Worm (Caenorhabditis elegans) whole organism, young adult: ENCODE data around the gene Y62F5A.10.

ENCODE experiments used
- B0019.2 ChIP-seq: fragments of 200-800 bp; sonication (Bioruptor generic); conservative IDR thresholded peaks from 2 replicates; pipeline ENCODE4 v1.3.6; 2022; ENCODE audit warnings: missing genetic modification reagents, missing genetic modification characterization, missing compliant biosample characterization
- F57A8.1 ChIP-seq: fragments of 200-800 bp; sonication (Bioruptor generic); optimal IDR thresholded peaks from 2 replicates; lab custom pipeline; 2018; ENCODE audit warnings: mild to moderate bottlenecking, missing genetic modification characterization, moderate library complexity, missing compliant biosample characterization
- Y95B8A.8 ChIP-seq: fragments of 200-800 bp; sonication (Bioruptor generic); IDR thresholded peaks from 2 replicates; pipeline ENCODE4 v1.3.6; 2022; ENCODE audit warnings: missing genetic modification reagents, missing genetic modification characterization, missing compliant biosample characterization
- ZK185.1 ChIP-seq: sonication (generic microtip); optimal IDR thresholded peaks from 2 replicates; lab custom pipeline; 2016; ENCODE audit warnings: mild to moderate bottlenecking, missing genetic modification characterization, missing compliant biosample characterization; ENCODE audit not compliant: poor library complexity, severe bottlenecking
- bed-1 ChIP-seq: fragments of 200-800 bp; sonication (Bioruptor generic); IDR thresholded peaks from 2 replicates; pipeline ENCODE4 v1.3.6; 2022; ENCODE audit warnings: missing genetic modification reagents, missing genetic modification characterization, missing compliant biosample characterization
- cebp-1 ChIP-seq, 2 experiments: fragments of 200-800 bp in 1 of 2; sonication (Bioruptor generic) in 1 of 2; sonication (generic microtip) in 1 of 2; IDR thresholded peaks in 1 of 2; optimal IDR thresholded peaks in 1 of 2; 2 replicates each; pipeline versions ENCODE4 v1.3.6 to Lab custom; 2017 to 2022; ENCODE audit warnings: missing compliant biosample characterization in 2 of 2, missing genetic modification characterization in 2 of 2, mild to moderate bottlenecking in 1 of 2, missing genetic modification reagents in 1 of 2, moderate library complexity in 1 of 2
- cebp-2 ChIP-seq: fragments of 200-800 bp; sonication (Bioruptor generic); IDR thresholded peaks from 2 replicates; pipeline ENCODE4 v1.3.6; 2022; ENCODE audit warnings: missing genetic modification characterization, missing compliant biosample characterization
- ceh-100 ChIP-seq: fragments of 200-800 bp; sonication (Bioruptor generic); IDR thresholded peaks from 2 replicates; pipeline ENCODE4 v1.3.6; 2022; ENCODE audit warnings: missing genetic modification reagents, missing genetic modification characterization, missing compliant biosample characterization
- ceh-40 ChIP-seq: fragments of 200-800 bp; sonication (Bioruptor generic); IDR thresholded peaks from 2 replicates; pipeline ENCODE4 v1.3.6; 2022; ENCODE audit warnings: missing genetic modification characterization, missing compliant biosample characterization
- dox-1 ChIP-seq: fragments of 200-800 bp; sonication (Bioruptor generic); IDR thresholded peaks from 2 replicates; pipeline ENCODE4 v1.3.6; 2022; ENCODE audit warnings: missing genetic modification reagents, missing genetic modification characterization, missing compliant biosample characterization
- egl-18 ChIP-seq: fragments of 200-800 bp; sonication (Bioruptor generic); IDR thresholded peaks from 2 replicates; pipeline ENCODE4 v1.3.6; 2022; ENCODE audit warnings: missing genetic modification reagents, missing genetic modification characterization, missing compliant biosample characterization
- hmg-1.2 ChIP-seq: fragments of 200-800 bp; sonication (Bioruptor generic); IDR thresholded peaks from 2 replicates; pipeline ENCODE4 v1.3.6; 2022; ENCODE audit warnings: missing genetic modification reagents, missing genetic modification characterization, missing compliant biosample characterization
- let-526 ChIP-seq: fragments of 200-800 bp; sonication (Bioruptor generic); IDR thresholded peaks from 2 replicates; pipeline ENCODE4 v1.3.6; 2022; ENCODE audit warnings: missing genetic modification reagents, missing genetic modification characterization, missing compliant biosample characterization
- lsl-1 ChIP-seq: fragments of 200-800 bp; sonication (Bioruptor generic); optimal IDR thresholded peaks from 2 replicates; lab custom pipeline; 2018; ENCODE audit warnings: mild to moderate bottlenecking, missing genetic modification characterization, moderate library complexity, missing compliant biosample characterization
- madf-3 ChIP-seq: fragments of 200-800 bp; sonication (Bioruptor generic); IDR thresholded peaks from 2 replicates; pipeline ENCODE4 v1.3.6; 2022; ENCODE audit warnings: missing genetic modification reagents, missing genetic modification characterization, missing compliant biosample characterization
- madf-6 ChIP-seq: fragments of 200-800 bp; sonication (Bioruptor generic); IDR thresholded peaks from 2 replicates; pipeline ENCODE4 v1.3.6; 2022; ENCODE audit warnings: missing genetic modification reagents, missing genetic modification characterization, missing compliant biosample characterization
- mes-4 ChIP-seq: sonication (generic microtip); optimal IDR thresholded peaks from 2 replicates; lab custom pipeline; 2016; ENCODE audit warnings: missing genotype, missing genetic modification characterization, missing compliant biosample characterization
- nhr-27 ChIP-seq: fragments of 200-800 bp; sonication (Bioruptor generic); optimal IDR thresholded peaks from 2 replicates; lab custom pipeline; 2018; ENCODE audit warnings: mild to moderate bottlenecking, missing genetic modification characterization, moderate library complexity, missing compliant biosample characterization
- nhr-80 ChIP-seq: sonication (generic microtip); optimal IDR thresholded peaks from 2 replicates; lab custom pipeline; 2016; ENCODE audit warnings: missing genetic modification characterization, missing compliant biosample characterization
- nhr-90 ChIP-seq: sonication (generic microtip); optimal IDR thresholded peaks from 2 replicates; lab custom pipeline; 2016; ENCODE audit warnings: missing genotype, mild to moderate bottlenecking, missing genetic modification characterization, missing compliant biosample characterization
- rcor-1 ChIP-seq: fragments of 200-800 bp; sonication (Bioruptor generic); IDR thresholded peaks from 2 replicates; pipeline ENCODE4 v1.3.6; 2022; ENCODE audit warnings: missing genetic modification reagents, missing genetic modification characterization, missing compliant biosample characterization
- repo-1 ChIP-seq: sonication (generic microtip); optimal IDR thresholded peaks from 2 replicates; lab custom pipeline; 2017; ENCODE audit warnings: mild to moderate bottlenecking, missing genetic modification characterization, missing compliant biosample characterization
- snpc-1.1 ChIP-seq: sonication (generic microtip); optimal IDR thresholded peaks from 2 replicates; lab custom pipeline; 2017; ENCODE audit warnings: missing genetic modification characterization, mild to moderate bottlenecking, missing compliant biosample characterization, antibody characterized with exemption, moderate library complexity, missing genotype, missing genetic modification reagents; ENCODE audit not compliant: insufficient read depth
- somi-1 ChIP-seq: fragments of 200-800 bp; sonication (Bioruptor generic); optimal IDR thresholded peaks from 2 replicates; lab custom pipeline; 2018; ENCODE audit warnings: mild to moderate bottlenecking, missing genetic modification characterization, missing compliant biosample characterization
- tbx-9 ChIP-seq: sonication (generic microtip); optimal IDR thresholded peaks from 2 replicates; lab custom pipeline; 2016; ENCODE audit warnings: borderline replicate concordance, missing genetic modification characterization, inconsistent platforms, missing compliant biosample characterization
- tlf-1 ChIP-seq: fragments of 200-800 bp; sonication (Bioruptor generic); optimal IDR thresholded peaks from 2 replicates; lab custom pipeline; 2018; ENCODE audit warnings: mild to moderate bottlenecking, missing genetic modification characterization, missing compliant biosample characterization
- unc-130 ChIP-seq: sonication (generic microtip); optimal IDR thresholded peaks from 2 replicates; lab custom pipeline; 2016; ENCODE audit warnings: missing genetic modification reagents, missing genetic modification characterization, missing compliant biosample characterization
- unc-62 ChIP-seq: fragments of 150-350 bp; optimal IDR thresholded peaks from 2 replicates; lab custom pipeline; 2014; ENCODE audit warnings: missing biosample characterization, missing genetic modification reagents, missing genetic modification characterization
- zim-3 ChIP-seq: sonication (generic microtip); optimal IDR thresholded peaks from 2 replicates; lab custom pipeline; 2017; ENCODE audit warnings: mild to moderate bottlenecking, missing genetic modification characterization, moderate library complexity, missing compliant biosample characterization

Gene Y62F5A.10

DNA sequence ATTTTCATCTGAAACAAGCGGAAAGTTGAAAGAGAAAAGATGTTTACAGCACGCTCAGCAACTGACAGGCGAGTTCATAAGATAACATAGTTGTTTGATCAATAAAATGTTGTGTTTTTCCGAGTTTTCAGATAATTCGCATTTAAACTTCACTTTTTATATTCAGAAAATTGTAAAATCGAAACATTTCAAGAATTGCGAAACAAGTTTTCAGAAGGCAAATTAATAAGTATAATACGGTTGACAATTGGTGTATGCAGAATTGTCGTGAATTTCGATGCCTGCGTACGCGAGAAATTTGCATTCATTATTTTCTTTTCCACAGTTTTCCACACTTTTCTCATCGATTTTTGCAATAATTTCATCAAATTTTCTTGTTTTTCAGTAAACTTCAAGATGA lies 26.1 kb upstream of the Y62F5A.10 start, which contains the start of the genes ooc-3 and B0334.4:
Gene ooc-3, minus strand, starts transcription at position 15 of the 400 bp plus-strand sequence.
Gene B0334.4, plus strand, starts transcription at position 386 of the 400 bp plus-strand sequence.
- TF ChIP-seq ZK185.1 (tag; lab: Kevin White, UChicago) (no peak), cebp-1 (GFP tag; IDR thresholded peaks at IDR 0.05; lab: Robert Waterston, UW) (peak; percentile 53; the same call in 1 of the 2 replicates), cebp-1 (tag; optimal IDR thresholded peaks at IDR 0.05; lab: Kevin White, UChicago) (peak; percentile 91), madf-3 (GFP tag; lab: Robert Waterston, UW) (no peak)

ce11 chrII:11495806-11496205 lies 25.6 kb upstream of the Y62F5A.10 start:
- TF ChIP-seq ceh-100 (GFP tag; lab: Robert Waterston, UW) (no peak), tbx-9 (no peak), rcor-1 (GFP tag; lab: Robert Waterston, UW) (no peak), tlf-1 (GFP tag; lab: Kevin White, UChicago) (no peak)

DNA sequence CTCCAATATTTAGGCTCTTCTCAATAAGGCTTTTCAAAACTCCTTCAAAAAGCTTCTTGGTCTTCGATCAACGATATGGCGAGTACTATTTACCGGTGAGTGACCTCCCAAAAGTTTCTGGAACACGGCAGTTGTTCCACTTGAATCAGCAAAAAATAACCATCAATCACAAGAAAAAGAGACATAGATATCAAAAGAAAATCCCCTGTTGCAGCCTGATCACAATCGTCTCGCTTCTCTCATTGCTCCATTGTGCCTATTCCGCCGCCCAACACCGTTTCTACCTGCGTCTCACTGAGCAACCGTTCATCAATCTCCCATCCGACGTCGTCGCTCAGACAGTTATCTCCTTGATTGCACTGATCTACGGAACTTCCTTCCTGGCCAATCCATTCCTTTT lies 24.6 kb upstream of the Y62F5A.10 start, which contains the start of gene emc-5:
Gene emc-5, plus strand, starts transcription at position 14 of the 400 bp plus-strand sequence.
- TF ChIP-seq egl-18 (GFP tag; lab: Robert Waterston, UW) (no peak), somi-1 (GFP tag; lab: Kevin White, UChicago) (peak; percentile 10), B0019.2 (GFP tag; lab: Robert Waterston, UW) (no peak), F57A8.1 (no peak), hmg-1.2 (GFP tag; lab: Robert Waterston, UW) (peak; percentile 22; the same call in 1 of the 2 replicates), dox-1 (GFP tag; lab: Robert Waterston, UW) (0 out of 2 replicates have a peak, but pooled peaks have one; percentile 5), bed-1 (GFP tag; lab: Robert Waterston, UW) (no peak), snpc-1.1 (tag; lab: Kevin White, UChicago) (no peak), madf-6 (peak; percentile 36; the same call in 1 of the 2 replicates), zim-3 (tag; lab: Kevin White, UChicago) (no peak), unc-130 (GFP tag; lab: Kevin White, UChicago) (no peak), ceh-40 (no peak), repo-1 (tag; lab: Kevin White, UChicago) (peak; percentile 9), cebp-2 (GFP tag; lab: Robert Waterston, UW) (no peak)

DNA sequence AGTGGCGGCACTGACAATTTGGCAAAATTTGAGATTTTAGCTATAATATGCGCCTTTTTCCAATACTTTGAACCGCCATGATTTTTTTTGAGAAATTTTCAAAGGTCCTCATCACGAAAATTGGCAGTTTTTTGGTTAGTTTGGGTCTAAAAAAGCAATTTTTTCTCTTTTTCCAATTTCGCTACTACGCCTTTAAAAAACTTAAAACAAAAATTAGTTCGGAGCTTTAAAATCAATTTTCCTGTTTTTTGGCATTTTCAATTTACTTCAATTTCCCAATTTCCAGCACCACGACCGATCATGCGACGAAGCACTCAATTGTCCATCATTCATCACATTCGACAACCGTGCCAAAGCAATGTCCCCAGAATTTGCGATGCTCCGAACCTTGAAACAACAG lies 24.0 kb upstream of the Y62F5A.10 start, which contains the start of gene B0334.5:
Gene B0334.5, plus strand, starts transcription at position 301 of the 400 bp plus-strand sequence.
- TF ChIP-seq unc-62 (GFP tag; lab: Kevin White, UChicago) (no peak), zim-3 (tag; lab: Kevin White, UChicago) (no peak), somi-1 (GFP tag; lab: Kevin White, UChicago) (no peak), let-526 (GFP tag; lab: Robert Waterston, UW) (no peak), nhr-27 (tag; lab: Kevin White, UChicago) (no peak), Y95B8A.8 (GFP tag; lab: Robert Waterston, UW) (no peak), mes-4 (tag; lab: Kevin White, UChicago) (no peak)

DNA sequence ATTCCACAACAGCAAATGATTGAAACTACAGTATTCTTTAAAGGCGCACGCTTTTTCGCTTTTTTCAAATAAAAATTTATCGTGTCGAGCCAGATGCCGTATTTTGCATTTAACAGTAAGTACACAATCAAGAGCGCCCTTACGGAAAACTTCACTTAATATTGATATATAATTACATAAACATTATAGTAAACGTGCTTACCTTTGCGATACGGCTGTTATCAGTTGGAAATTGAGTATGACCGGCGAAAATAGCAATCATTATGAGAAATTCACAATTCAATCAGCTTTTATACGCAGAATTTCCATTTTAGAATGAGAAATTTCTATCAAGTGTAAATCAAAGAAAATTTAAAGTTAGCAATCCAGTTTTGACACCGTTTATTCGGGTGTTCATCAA lies 21.2 kb upstream of the Y62F5A.10 start, which contains the start of gene B0334.20:
Gene B0334.20, minus strand, starts transcription at position 262 of the 400 bp plus-strand sequence.
- TF ChIP-seq nhr-90 (no peak), nhr-80 (tag; lab: Kevin White, UChicago) (peak; percentile 9), lsl-1 (peak; percentile 5)
- TF ChIP-seq, all 124 proteins: peak for 2
